Worm (Caenorhabditis elegans) whole organism, L2 larva: ENCODE measurements around the gene C33F10.14.

Experiments
- F13H6.1 ChIP-seq: sonication (generic microtip); optimal IDR thresholded peaks from 2 replicates; lab custom pipeline; 2016; ENCODE audit warnings: missing genetic modification characterization, missing compliant biosample characterization
- R02D3.7 ChIP-seq: fragments of 150-350 bp; optimal IDR thresholded peaks from 2 replicates; lab custom pipeline; 2014; ENCODE audit warnings: missing biosample characterization, missing genetic modification characterization
- ama-1 ChIP-seq: fragments of 150-350 bp; optimal IDR thresholded peaks from 2 replicates; lab custom pipeline; 2018; ENCODE audit warnings: inconsistent platforms
- crh-2 ChIP-seq: sonication (generic microtip); optimal IDR thresholded peaks from 2 replicates; lab custom pipeline; 2017; ENCODE audit warnings: missing biosample characterization, missing genetic modification characterization
- egl-27 ChIP-seq: sonication (generic microtip); optimal IDR thresholded peaks from 3 replicates; lab custom pipeline; 2017; ENCODE audit warnings: missing biosample characterization, missing genetic modification reagents, missing genetic modification characterization
- elt-3 ChIP-seq: sonication (generic microtip); optimal IDR thresholded peaks from 2 replicates; lab custom pipeline; 2017; ENCODE audit warnings: missing biosample characterization, missing genetic modification characterization
- lin-13 ChIP-seq: fragments of 150-350 bp; optimal IDR thresholded peaks from 2 replicates; lab custom pipeline; 2014; ENCODE audit warnings: missing biosample characterization, missing genetic modification reagents, missing genetic modification characterization
- lin-39 ChIP-seq: fragments of 150-350 bp; optimal IDR thresholded peaks from 2 replicates; lab custom pipeline; 2014; ENCODE audit warnings: missing biosample characterization, missing genetic modification reagents, missing genetic modification characterization
- mdl-1 ChIP-seq, 2 experiments: fragments of 150-350 bp in 1 of 2; sonication (generic microtip) in 1 of 2; optimal IDR thresholded peaks; 2 replicates each; lab custom pipeline; 2017; ENCODE audit warnings: missing biosample characterization in 2 of 2, missing genetic modification characterization in 2 of 2
- nhr-11 ChIP-seq: fragments of 150-350 bp; optimal IDR thresholded peaks from 2 replicates; lab custom pipeline; 2014; ENCODE audit warnings: missing biosample characterization, missing genetic modification characterization
- nhr-237 ChIP-seq: fragments of 150-350 bp; optimal IDR thresholded peaks from 2 replicates; lab custom pipeline; 2014; ENCODE audit warnings: missing biosample characterization, missing genetic modification characterization
- nhr-77 ChIP-seq: fragments of 150-350 bp; optimal IDR thresholded peaks from 2 replicates; lab custom pipeline; 2014; ENCODE audit warnings: missing biosample characterization, missing genetic modification characterization
- skn-1 ChIP-seq: sonication (generic microtip); optimal IDR thresholded peaks from 2 replicates; lab custom pipeline; 2017; ENCODE audit warnings: missing biosample characterization, missing genetic modification characterization
- unc-55 ChIP-seq: fragments of 150-350 bp; sonication (generic microtip); optimal IDR thresholded peaks from 3 replicates; lab custom pipeline; 2014; ENCODE audit warnings: missing biosample characterization, missing genetic modification reagents, missing genetic modification characterization

- no peak for TF ChIP-seq lin-13 (GFP tag; lab: Kevin White, UChicago)
- TF ChIP-seq mdl-1 (tag; optimal IDR thresholded peaks at IDR 0.05; lab: Kevin White, UChicago), result no peak
- TF ChIP-seq skn-1 (tag; lab: Kevin White, UChicago), result no peak
- TF ChIP-seq F13H6.1 (tag; lab: Kevin White, UChicago), result no peak
- TF ChIP-seq R02D3.7, result no peak
- no peak for TF ChIP-seq egl-27
- TF ChIP-seq unc-55, result no peak
- TF ChIP-seq nhr-77 (tag; lab: Kevin White, UChicago), result no peak
- TF ChIP-seq ama-1 (lab: Kevin White, UChicago), result no peak
- no peak for TF ChIP-seq elt-3
- no peak for TF ChIP-seq nhr-237
- TF ChIP-seq lin-39 (tag; lab: Kevin White, UChicago), result no peak
- TF ChIP-seq nhr-11, result no peak
- no peak for TF ChIP-seq crh-2 (tag; lab: Kevin White, UChicago)
Observed at ce11 chrII:4755654-4756053, 41.5 kb upstream of the C33F10.14 start.
